Worm (Caenorhabditis elegans) whole organism, L2 larva: Measurements from ENCODE around the gene tatn-1.

Source experiments
- C34F6.9 ChIP-seq: fragments of 150-350 bp; optimal IDR thresholded peaks from 2 replicates; lab custom pipeline; 2014; ENCODE audit warnings: missing biosample characterization, missing genetic modification characterization
- F13H6.1 ChIP-seq: sonication (generic microtip); optimal IDR thresholded peaks from 2 replicates; lab custom pipeline; 2016; ENCODE audit warnings: missing genetic modification characterization, missing compliant biosample characterization
- R02D3.7 ChIP-seq: fragments of 150-350 bp; optimal IDR thresholded peaks from 2 replicates; lab custom pipeline; 2014; ENCODE audit warnings: missing biosample characterization, missing genetic modification characterization
- Y55F3AM.14 ChIP-seq: fragments of 200-800 bp; sonication (Bioruptor generic); optimal IDR thresholded peaks from 2 replicates; lab custom pipeline; 2018; ENCODE audit warnings: mild to moderate bottlenecking, missing genetic modification characterization, missing compliant biosample characterization
- ZK546.5 ChIP-seq: sonication (generic microtip); optimal IDR thresholded peaks from 2 replicates; lab custom pipeline; 2017; ENCODE audit warnings: missing biosample characterization, missing genetic modification characterization
- alr-1 ChIP-seq: fragments of 150-350 bp; optimal IDR thresholded peaks from 2 replicates; lab custom pipeline; 2014; ENCODE audit warnings: missing biosample characterization, missing genetic modification characterization
- aly-2 ChIP-seq: fragments of 150-350 bp; optimal IDR thresholded peaks from 2 replicates; lab custom pipeline; 2014; ENCODE audit warnings: missing biosample characterization, missing genetic modification characterization
- ama-1 ChIP-seq: fragments of 150-350 bp; optimal IDR thresholded peaks from 2 replicates; lab custom pipeline; 2018; ENCODE audit warnings: inconsistent platforms
- blmp-1 ChIP-seq: sonication (generic microtip); optimal IDR thresholded peaks from 2 replicates; lab custom pipeline; 2017; ENCODE audit warnings: missing genetic modification characterization, mild to moderate bottlenecking, missing compliant biosample characterization, antibody characterized with exemption, moderate library complexity; ENCODE audit not compliant: insufficient read depth
- ceh-16 ChIP-seq: fragments of 150-350 bp; optimal IDR thresholded peaks from 2 replicates; lab custom pipeline; 2014; ENCODE audit warnings: missing biosample characterization, missing genetic modification characterization
- ceh-82 ChIP-seq: fragments of 150-350 bp; optimal IDR thresholded peaks from 2 replicates; lab custom pipeline; 2014; ENCODE audit warnings: missing biosample characterization, missing genetic modification characterization
- crh-2 ChIP-seq: sonication (generic microtip); optimal IDR thresholded peaks from 2 replicates; lab custom pipeline; 2017; ENCODE audit warnings: missing biosample characterization, missing genetic modification characterization
- dmd-4 ChIP-seq: sonication (generic microtip); optimal IDR thresholded peaks from 2 replicates; lab custom pipeline; 2017; ENCODE audit warnings: missing biosample characterization, missing genetic modification characterization
- egl-27 ChIP-seq: sonication (generic microtip); optimal IDR thresholded peaks from 3 replicates; lab custom pipeline; 2017; ENCODE audit warnings: missing biosample characterization, missing genetic modification reagents, missing genetic modification characterization
- elt-1 ChIP-seq: fragments of 150-350 bp; optimal IDR thresholded peaks from 2 replicates; lab custom pipeline; 2014; ENCODE audit warnings: missing biosample characterization, missing genetic modification characterization
- elt-3 ChIP-seq: sonication (generic microtip); optimal IDR thresholded peaks from 2 replicates; lab custom pipeline; 2017; ENCODE audit warnings: missing biosample characterization, missing genetic modification characterization
- fos-1 ChIP-seq: fragments of 150-350 bp; optimal IDR thresholded peaks from 2 replicates; lab custom pipeline; 2014; ENCODE audit warnings: missing biosample characterization, missing genetic modification characterization
- gmeb-1 ChIP-seq: fragments of 150-350 bp; optimal IDR thresholded peaks from 2 replicates; lab custom pipeline; 2014; ENCODE audit warnings: missing biosample characterization, missing genetic modification characterization
- lin-11 ChIP-seq: fragments of 150-350 bp; sonication (generic microtip); optimal IDR thresholded peaks from 2 replicates; lab custom pipeline; 2014; ENCODE audit warnings: missing biosample characterization, missing genetic modification characterization, inconsistent platforms, mixed read lengths
- lin-13 ChIP-seq: fragments of 150-350 bp; optimal IDR thresholded peaks from 2 replicates; lab custom pipeline; 2014; ENCODE audit warnings: missing biosample characterization, missing genetic modification reagents, missing genetic modification characterization
- lin-39 ChIP-seq: fragments of 150-350 bp; optimal IDR thresholded peaks from 2 replicates; lab custom pipeline; 2014; ENCODE audit warnings: missing biosample characterization, missing genetic modification reagents, missing genetic modification characterization
- lsy-2 ChIP-seq, 2 experiments: fragments of 150-350 bp in 1 of 2; sonication (generic microtip) in 1 of 2; optimal IDR thresholded peaks; 2 replicates each; lab custom pipeline; 2014 to 2017; ENCODE audit warnings: missing biosample characterization in 2 of 2, missing genetic modification characterization in 2 of 2
- mab-5 ChIP-seq: fragments of 150-350 bp; optimal IDR thresholded peaks from 2 replicates; lab custom pipeline; 2014; ENCODE audit warnings: missing biosample characterization, missing genetic modification characterization
- mbf-1 ChIP-seq: sonication (generic microtip); optimal IDR thresholded peaks from 2 replicates; lab custom pipeline; 2017; ENCODE audit warnings: missing biosample characterization, missing genetic modification characterization
- mdl-1 ChIP-seq, 2 experiments: fragments of 150-350 bp in 1 of 2; sonication (generic microtip) in 1 of 2; optimal IDR thresholded peaks; 2 replicates each; lab custom pipeline; 2017; ENCODE audit warnings: missing biosample characterization in 2 of 2, missing genetic modification characterization in 2 of 2
- nhr-10 ChIP-seq: sonication (generic microtip); optimal IDR thresholded peaks from 2 replicates; lab custom pipeline; 2017; ENCODE audit warnings: missing biosample characterization, missing genetic modification characterization
- nhr-11 ChIP-seq: fragments of 150-350 bp; optimal IDR thresholded peaks from 2 replicates; lab custom pipeline; 2014; ENCODE audit warnings: missing biosample characterization, missing genetic modification characterization
- nhr-12 ChIP-seq: fragments of 150-350 bp; optimal IDR thresholded peaks from 2 replicates; lab custom pipeline; 2014; ENCODE audit warnings: missing biosample characterization, missing genetic modification characterization
- nhr-129 ChIP-seq: fragments of 150-350 bp; optimal IDR thresholded peaks from 2 replicates; lab custom pipeline; 2014; ENCODE audit warnings: missing biosample characterization, missing genetic modification characterization
- nhr-21 ChIP-seq: fragments of 150-350 bp; optimal IDR thresholded peaks from 2 replicates; lab custom pipeline; 2014; ENCODE audit warnings: missing biosample characterization, missing genetic modification characterization
- nhr-23 ChIP-seq: fragments of 150-350 bp; optimal IDR thresholded peaks from 2 replicates; lab custom pipeline; 2014; ENCODE audit warnings: missing biosample characterization, missing genetic modification reagents, missing genetic modification characterization
- nhr-237 ChIP-seq: fragments of 150-350 bp; optimal IDR thresholded peaks from 2 replicates; lab custom pipeline; 2014; ENCODE audit warnings: missing biosample characterization, missing genetic modification characterization
- nhr-25 ChIP-seq: fragments of 150-350 bp; sonication (generic microtip); optimal IDR thresholded peaks from 3 replicates; lab custom pipeline; 2014; ENCODE audit warnings: missing biosample characterization, missing genetic modification characterization
- nhr-6 ChIP-seq: fragments of 150-350 bp; optimal IDR thresholded peaks from 2 replicates; lab custom pipeline; 2014; ENCODE audit warnings: missing biosample characterization, missing genetic modification characterization
- nhr-77 ChIP-seq: fragments of 150-350 bp; optimal IDR thresholded peaks from 2 replicates; lab custom pipeline; 2014; ENCODE audit warnings: missing biosample characterization, missing genetic modification characterization
- peb-1 ChIP-seq: fragments of 150-350 bp; optimal IDR thresholded peaks from 2 replicates; lab custom pipeline; 2014; ENCODE audit warnings: missing biosample characterization, missing genetic modification characterization
- sem-4 ChIP-seq: fragments of 150-350 bp; optimal IDR thresholded peaks from 2 replicates; lab custom pipeline; 2014; ENCODE audit warnings: missing biosample characterization, missing genetic modification reagents, missing genetic modification characterization
- skn-1 ChIP-seq: sonication (generic microtip); optimal IDR thresholded peaks from 2 replicates; lab custom pipeline; 2017; ENCODE audit warnings: missing biosample characterization, missing genetic modification characterization
- sma-3 ChIP-seq: sonication (generic microtip); optimal IDR thresholded peaks from 2 replicates; lab custom pipeline; 2016; ENCODE audit warnings: missing genetic modification reagents, missing genetic modification characterization, missing compliant biosample characterization
- sma-9 ChIP-seq, 2 experiments: fragments of 150-350 bp in 1 of 2; sonication (generic microtip) in 1 of 2; optimal IDR thresholded peaks; 2 replicates each; lab custom pipeline; 2014 to 2016; ENCODE audit warnings: missing genetic modification characterization in 2 of 2, mild to moderate bottlenecking in 1 of 2, missing biosample characterization in 1 of 2, missing compliant biosample characterization in 1 of 2, missing genetic modification reagents in 1 of 2, moderate library complexity in 1 of 2
- snpc-4 ChIP-seq: fragments of 150-350 bp; optimal IDR thresholded peaks from 2 replicates; lab custom pipeline; 2014; ENCODE audit warnings: missing biosample characterization, missing genetic modification characterization
- unc-39 ChIP-seq: fragments of 150-350 bp; optimal IDR thresholded peaks from 2 replicates; lab custom pipeline; 2014; ENCODE audit warnings: missing biosample characterization, missing genetic modification characterization
- unc-55 ChIP-seq: fragments of 150-350 bp; sonication (generic microtip); optimal IDR thresholded peaks from 3 replicates; lab custom pipeline; 2014; ENCODE audit warnings: missing biosample characterization, missing genetic modification reagents, missing genetic modification characterization
- unc-62 ChIP-seq: fragments of 150-350 bp; optimal IDR thresholded peaks from 2 replicates; lab custom pipeline; 2014; ENCODE audit warnings: missing biosample characterization, missing genetic modification reagents, missing genetic modification characterization
- zag-1 ChIP-seq: fragments of 150-350 bp; optimal IDR thresholded peaks from 2 replicates; lab custom pipeline; 2014; ENCODE audit warnings: missing biosample characterization, missing genetic modification characterization
- ztf-1 ChIP-seq: fragments of 200-800 bp; sonication (Bioruptor generic); conservative IDR thresholded peaks from 2 replicates; pipeline ENCODE4 v1.3.6; 2022; ENCODE audit warnings: missing genetic modification characterization, missing compliant biosample characterization
- ztf-11 ChIP-seq: sonication (generic microtip); optimal IDR thresholded peaks from 2 replicates; lab custom pipeline; 2017; ENCODE audit warnings: missing biosample characterization, missing genetic modification characterization
- ztf-4 ChIP-seq: fragments of 150-350 bp; optimal IDR thresholded peaks from 2 replicates; lab custom pipeline; 2014; ENCODE audit warnings: missing biosample characterization, missing genetic modification characterization

Gene tatn-1

ce11 chrX:14751911-14752310 lies 38.9 kb upstream of the tatn-1 start, which contains the start of gene C05G5.3:
Gene C05G5.3 (minus strand): TSS chrX:14752011.
- no peak for TF ChIP-seq elt-3 (tag; lab: Kevin White, UChicago)
- no peak for TF ChIP-seq nhr-11 (tag; lab: Kevin White, UChicago)
- TF ChIP-seq sma-3 = no peak
- TF ChIP-seq nhr-12 (tag; lab: Kevin White, UChicago) = no peak
- no peak for TF ChIP-seq nhr-10
- TF ChIP-seq ZK546.5 = no peak
- no peak for TF ChIP-seq F13H6.1 (tag; lab: Kevin White, UChicago)
- TF ChIP-seq nhr-77 (tag; lab: Kevin White, UChicago) = no peak
- no peak for TF ChIP-seq unc-55 (GFP tag; lab: Kevin White, UChicago)

DNA sequence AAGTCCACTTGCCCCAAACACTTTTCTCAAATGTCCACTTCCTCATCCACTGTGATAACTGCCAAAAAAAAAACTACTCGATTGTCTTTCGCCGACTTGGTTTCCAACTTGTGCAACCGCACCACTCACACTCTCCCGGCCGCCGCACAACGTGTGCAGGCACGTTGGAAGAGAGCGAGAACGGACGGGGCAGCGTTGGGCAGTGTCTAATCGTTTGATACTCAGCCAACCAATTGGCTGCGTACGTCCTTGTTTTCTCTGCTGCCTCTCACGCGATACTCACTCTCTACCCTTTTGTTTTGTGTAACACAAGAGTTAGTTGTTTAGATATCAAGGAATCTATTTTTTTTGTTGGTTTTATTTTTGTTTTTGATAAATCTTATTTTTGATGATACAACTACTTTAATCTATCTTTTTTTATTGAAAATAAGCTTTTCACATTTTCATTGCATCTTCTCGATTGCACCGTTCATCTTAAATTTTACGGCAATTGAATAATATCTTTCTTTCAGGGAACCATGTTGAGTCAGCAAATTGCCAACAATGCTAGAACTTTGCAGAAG lies 37.2 kb upstream of the tatn-1 start, which contains the start of gene sucl-1:
Gene sucl-1 (plus strand): TSS at position 513 of the 563 bp plus-strand sequence.
- no peak for TF ChIP-seq blmp-1 (tag; lab: Kevin White, UChicago)
- TF ChIP-seq alr-1 (tag; lab: Kevin White, UChicago) = no peak
- peak; percentile 92 for TF ChIP-seq sma-9 (GFP tag; optimal IDR thresholded peaks at IDR 0.05; lab: Kevin White, UChicago)
- no peak for TF ChIP-seq sma-9 (tag; optimal IDR thresholded peaks at IDR 0.05; lab: Kevin White, UChicago)
- TF ChIP-seq ztf-4 (tag; lab: Kevin White, UChicago) = peak; percentile 48
- peak; percentile 64 for TF ChIP-seq lin-11 (tag; lab: Kevin White, UChicago)
- TF ChIP-seq lin-39 (tag; lab: Kevin White, UChicago) = no peak
- peak; percentile 27 for TF ChIP-seq egl-27 (tag; lab: Kevin White, UChicago)
- no peak for TF ChIP-seq peb-1 (tag; lab: Kevin White, UChicago)
- TF ChIP-seq zag-1 (tag; lab: Kevin White, UChicago) = peak; percentile 82
- TF ChIP-seq lin-13 (GFP tag; lab: Kevin White, UChicago) = peak; percentile 71
- no peak for TF ChIP-seq unc-62 (GFP tag; lab: Kevin White, UChicago)
- no peak for TF ChIP-seq mbf-1 (tag; lab: Kevin White, UChicago)
- TF ChIP-seq nhr-25 (tag; lab: Kevin White, UChicago) = peak; percentile 86
- peak; percentile 71 for TF ChIP-seq sma-3
- no peak for TF ChIP-seq ztf-11 (tag; lab: Kevin White, UChicago)
- TF ChIP-seq fos-1 (tag; lab: Kevin White, UChicago) = peak; percentile 92
- no peak for TF ChIP-seq ZK546.5
- TF ChIP-seq ztf-1 (GFP tag; lab: Robert Waterston, UW) = no peak
- peak; percentile 92 for TF ChIP-seq crh-2 (tag; lab: Kevin White, UChicago)
- peak; percentile 45 to 82 for TF ChIP-seq lsy-2 (tag; optimal IDR thresholded peaks at IDR 0.05; lab: Kevin White, UChicago)
- TF ChIP-seq C34F6.9 = peak; percentile 89
- TF ChIP-seq sem-4 = peak; percentile 78
- no peak for TF ChIP-seq R02D3.7 (tag; lab: Kevin White, UChicago)
- peak; percentile 76 for TF ChIP-seq mab-5 (tag; lab: Kevin White, UChicago)
- no peak for TF ChIP-seq ama-1 (lab: Kevin White, UChicago)
- TF ChIP-seq nhr-12 (tag; lab: Kevin White, UChicago) = no peak
- TF ChIP-seq nhr-237 = no peak
- no peak for TF ChIP-seq unc-39 (tag; lab: Kevin White, UChicago)
- TF ChIP-seq nhr-23 = no peak
- TF ChIP-seq nhr-129 (tag; lab: Kevin White, UChicago) = peak; percentile 94
- no peak for TF ChIP-seq ceh-16 (tag; lab: Kevin White, UChicago)
- TF ChIP-seq unc-55 (GFP tag; lab: Kevin White, UChicago) = peak; percentile 87
- no peak for TF ChIP-seq nhr-77 (tag; lab: Kevin White, UChicago)
- peak; percentile 54 to 82 for TF ChIP-seq mdl-1 (tag; optimal IDR thresholded peaks at IDR 0.05; lab: Kevin White, UChicago)
- peak; percentile 43 for TF ChIP-seq gmeb-1 (tag; lab: Kevin White, UChicago)
- peak; percentile 68 for TF ChIP-seq Y55F3AM.14 (GFP tag; lab: Kevin White, UChicago)
- no peak for TF ChIP-seq nhr-10
- TF ChIP-seq nhr-21 (tag; lab: Kevin White, UChicago) = peak; percentile 72
- no peak for TF ChIP-seq nhr-11 (tag; lab: Kevin White, UChicago)
- TF ChIP-seq dmd-4 (tag; lab: Kevin White, UChicago) = no peak
- no peak for TF ChIP-seq elt-3 (tag; lab: Kevin White, UChicago)
- TF ChIP-seq ceh-82 (tag; lab: Kevin White, UChicago) = peak; percentile 7
- TF ChIP-seq nhr-6 (tag; lab: Kevin White, UChicago) = peak; percentile 39
- peak; percentile 75 for TF ChIP-seq snpc-4
- no peak for TF ChIP-seq skn-1 (tag; lab: Kevin White, UChicago)
- peak; percentile 90 for TF ChIP-seq F13H6.1 (tag; lab: Kevin White, UChicago)
- no peak for TF ChIP-seq elt-1 (tag; lab: Kevin White, UChicago)
- TF ChIP-seq aly-2 = no peak
